Fruit fly (Drosophila melanogaster) whole organism, wandering third instar larva: ENCODE measurements around the gene VGlut.

ENCODE experiments used
- Abd-B ChIP-seq: fragments of >200 bp; optimal IDR thresholded peaks from 2 replicates; lab custom pipeline; 2017; ENCODE audit warnings: missing biosample characterization, missing genetic modification characterization
- CG32264 ChIP-seq: fragments of 200-800 bp; sonication (Bioruptor generic); optimal IDR thresholded peaks from 2 replicates; lab custom pipeline; 2016; ENCODE audit warnings: missing biosample characterization, missing genetic modification characterization
- CG9705 ChIP-seq: fragments of 200-800 bp; sonication (Bioruptor generic); optimal IDR thresholded peaks from 2 replicates; lab custom pipeline; 2018; ENCODE audit warnings: missing biosample characterization, mild to moderate bottlenecking, missing genetic modification characterization
- CrebA ChIP-seq: fragments of 200-800 bp; sonication (Bioruptor generic); optimal IDR thresholded peaks from 2 replicates; lab custom pipeline; 2016; ENCODE audit warnings: missing biosample characterization, mild to moderate bottlenecking, missing genetic modification characterization, borderline replicate concordance
- Dfd ChIP-seq: fragments of >200 bp; optimal IDR thresholded peaks from 2 replicates; lab custom pipeline; 2017; ENCODE audit warnings: missing biosample characterization, missing genetic modification characterization
- Dif ChIP-seq: fragments of 200-275, 200-300 bp; sonication (Bioruptor generic); optimal IDR thresholded peaks from 2 replicates; lab custom pipeline; 2018; ENCODE audit warnings: missing biosample characterization, missing genetic modification characterization; ENCODE audit not compliant: partially characterized antibody
- GATAd ChIP-seq: sonication (Bioruptor generic); optimal IDR thresholded peaks from 2 replicates; lab custom pipeline; 2016; ENCODE audit warnings: missing biosample characterization, missing genetic modification characterization
- HLH106 ChIP-seq: fragments of 200-800 bp; optimal IDR thresholded peaks from 3 replicates; lab custom pipeline; 2019; ENCODE audit warnings: missing biosample characterization, mild to moderate bottlenecking, missing genetic modification characterization, moderate library complexity
- Hnf4 ChIP-seq: fragments of 200-800 bp; sonication (Bioruptor generic); optimal IDR thresholded peaks from 2 replicates; lab custom pipeline; 2016; ENCODE audit warnings: missing biosample characterization, mild to moderate bottlenecking, missing genetic modification characterization
- Hr78 ChIP-seq: fragments of >200 bp; optimal IDR thresholded peaks from 2 replicates; lab custom pipeline; 2017; ENCODE audit warnings: missing biosample characterization, missing genetic modification characterization
- Hr83 ChIP-seq: fragments of 200-300 bp; sonication (Bioruptor generic); optimal IDR thresholded peaks from 2 replicates; lab custom pipeline; 2016; ENCODE audit warnings: missing biosample characterization, mild to moderate bottlenecking, missing genetic modification characterization, moderate library complexity; ENCODE audit not compliant: poor library complexity, severe bottlenecking
- Jra ChIP-seq: sonication (Bioruptor generic); optimal IDR thresholded peaks from 2 replicates; lab custom pipeline; 2016; ENCODE audit warnings: missing biosample characterization, missing genetic modification characterization
- Mio ChIP-seq: sonication (Bioruptor generic); optimal IDR thresholded peaks from 2 replicates; lab custom pipeline; 2016; ENCODE audit warnings: missing biosample characterization, missing genetic modification characterization
- Myc ChIP-seq: fragments of >200 bp; optimal IDR thresholded peaks from 2 replicates; lab custom pipeline; 2017
- N ChIP-seq: fragments of >200 bp; optimal IDR thresholded peaks from 2 replicates; lab custom pipeline; 2018; ENCODE audit warnings: missing biosample characterization, missing external identifiers, missing genetic modification characterization
- OdsH ChIP-seq: fragments of 200-800 bp; sonication (Bioruptor generic); optimal IDR thresholded peaks from 2 replicates; lab custom pipeline; 2016; ENCODE audit warnings: missing biosample characterization, mild to moderate bottlenecking, missing genetic modification characterization
- Rel ChIP-seq, 2 experiments: fragments of 200-800 bp; sonication (Bioruptor generic) in 1 of 2; optimal IDR thresholded peaks; 2 replicates in 1 of 2; 3 replicates in 1 of 2; lab custom pipeline; 2016 to 2019; ENCODE audit warnings: mild to moderate bottlenecking in 2 of 2, missing biosample characterization in 2 of 2, missing genetic modification characterization in 2 of 2, moderate library complexity in 1 of 2
- Sp1 ChIP-seq: fragments of 200-800 bp; sonication (Bioruptor generic); optimal IDR thresholded peaks from 3 replicates; lab custom pipeline; 2019; ENCODE audit warnings: missing biosample characterization, mild to moderate bottlenecking, missing genetic modification characterization, moderate library complexity
- br ChIP-seq: fragments of 200-800 bp; sonication (Bioruptor generic); optimal IDR thresholded peaks from 2 replicates; lab custom pipeline; 2016; ENCODE audit warnings: missing biosample characterization, missing genetic modification characterization
- brk ChIP-seq: fragments of 200-800 bp; sonication (Bioruptor generic); optimal IDR thresholded peaks from 2 replicates; lab custom pipeline; 2016; ENCODE audit warnings: missing biosample characterization, mild to moderate bottlenecking, missing genetic modification characterization
- dl ChIP-seq, 2 experiments: fragments of 175-275, 200-275 bp in 1 of 2; fragments of 200-275 bp in 1 of 2; sonication (Bioruptor generic); optimal IDR thresholded peaks; lab custom pipeline; 2018; ENCODE audit warnings: mild to moderate bottlenecking in 2 of 2, missing biosample characterization in 2 of 2, missing genetic modification characterization in 2 of 2, moderate library complexity in 2 of 2; ENCODE audit not compliant: partially characterized antibody in 2 of 2, insufficient read depth in 1 of 2
- dmrt93B ChIP-seq: fragments of 200-800 bp; sonication (Bioruptor generic); optimal IDR thresholded peaks from 2 replicates; lab custom pipeline; 2018; ENCODE audit warnings: missing biosample characterization, mild to moderate bottlenecking, missing genetic modification characterization
- dsf ChIP-seq: sonication (Bioruptor generic); optimal IDR thresholded peaks from 2 replicates; lab custom pipeline; 2016; ENCODE audit warnings: missing biosample characterization, missing genetic modification characterization, borderline replicate concordance
- ey ChIP-seq: fragments of 200-800 bp; sonication (Bioruptor generic); optimal IDR thresholded peaks from 2 replicates; lab custom pipeline; 2016; ENCODE audit warnings: missing biosample characterization, missing genetic modification characterization
- foxo ChIP-seq, 2 experiments: fragments of 200-800 bp; sonication (Bioruptor generic); optimal IDR thresholded peaks; 2 replicates in 1 of 2; 3 replicates in 1 of 2; lab custom pipeline; 2016 to 2017; ENCODE audit warnings: missing biosample characterization in 2 of 2, missing genetic modification characterization in 2 of 2
- fru ChIP-seq: fragments of 200-800 bp; sonication (Bioruptor generic); optimal IDR thresholded peaks from 3 replicates; lab custom pipeline; 2016; ENCODE audit warnings: missing biosample characterization, mild to moderate bottlenecking, missing genetic modification characterization
- h ChIP-seq: fragments of 200-800 bp; sonication (Bioruptor generic); optimal IDR thresholded peaks from 3 replicates; lab custom pipeline; 2016; ENCODE audit warnings: missing biosample characterization, mild to moderate bottlenecking, missing genetic modification characterization
- jim ChIP-seq: fragments of 175-275, 200-325 bp; sonication (Bioruptor generic); optimal IDR thresholded peaks from 2 replicates; lab custom pipeline; 2016; ENCODE audit warnings: missing biosample characterization, mild to moderate bottlenecking, missing genetic modification characterization
- lola ChIP-seq: fragments of >200 bp; optimal IDR thresholded peaks from 2 replicates; lab custom pipeline; 2017; ENCODE audit warnings: missing biosample characterization, missing genetic modification characterization
- pan ChIP-seq: fragments of >200 bp; optimal IDR thresholded peaks from 2 replicates; lab custom pipeline; 2017
- psq ChIP-seq: fragments of 200-800 bp; sonication (Bioruptor generic); optimal IDR thresholded peaks from 3 replicates; lab custom pipeline; 2017; ENCODE audit warnings: missing biosample characterization, mild to moderate bottlenecking, missing genetic modification characterization, moderate library complexity
- rgr ChIP-seq: fragments of 200-800 bp; sonication (Bioruptor generic); optimal IDR thresholded peaks from 3 replicates; lab custom pipeline; 2016; ENCODE audit warnings: missing biosample characterization, mild to moderate bottlenecking, missing genetic modification characterization
- sage ChIP-seq: fragments of 200-800 bp; sonication (Bioruptor generic); optimal IDR thresholded peaks from 2 replicates; lab custom pipeline; 2016; ENCODE audit warnings: missing biosample characterization, mild to moderate bottlenecking, missing genetic modification characterization
- sv ChIP-seq: fragments of 200-800 bp; sonication (Bioruptor generic); optimal IDR thresholded peaks from 3 replicates; lab custom pipeline; 2016; ENCODE audit warnings: missing biosample characterization, missing genetic modification characterization
- tai ChIP-seq: sonication (Bioruptor generic); optimal IDR thresholded peaks from 2 replicates; lab custom pipeline; 2016; ENCODE audit warnings: missing biosample characterization, missing genetic modification characterization
- usp ChIP-seq: fragments of >200 bp; optimal IDR thresholded peaks from 2 replicates; lab custom pipeline; 2017; ENCODE audit warnings: missing biosample characterization, missing genetic modification characterization
- woc ChIP-seq: sonication (Bioruptor generic); optimal IDR thresholded peaks from 2 replicates; lab custom pipeline; 2016; ENCODE audit warnings: missing biosample characterization, mild to moderate bottlenecking, missing genetic modification characterization

Gene VGlut

dm6 chr2L:2372112-2372449 lies 28.0 kb upstream of the VGlut start:
- no peak for TF ChIP-seq HLH106 (tag; lab: Kevin White, UChicago)
- TF ChIP-seq Dif (GFP tag; lab: Kevin White, UChicago): no peak
- no peak for TF ChIP-seq CrebA (GFP tag; lab: Kevin White, UChicago)
- no peak for TF ChIP-seq sv
- TF ChIP-seq rgr (GFP tag; lab: Kevin White, UChicago): no peak
- TF ChIP-seq Myc: no peak
- no peak for TF ChIP-seq h
- no peak for TF ChIP-seq Abd-B (GFP tag; lab: Kevin White, UChicago)
- TF ChIP-seq br (GFP tag; lab: Kevin White, UChicago): no peak
- no peak for TF ChIP-seq foxo (GFP tag; optimal IDR thresholded peaks at IDR 0.05; lab: Kevin White, UChicago)

- TF ChIP-seq jim (peak; percentile 77), psq (GFP tag; lab: Kevin White, UChicago) (peak; percentile 71), sv (peak; percentile 83), h (peak; percentile 91), CrebA (GFP tag; lab: Kevin White, UChicago) (no peak), usp (GFP tag; lab: Kevin White, UChicago) (no peak), rgr (GFP tag; lab: Kevin White, UChicago) (peak; percentile 90), brk (GFP tag; lab: Kevin White, UChicago) (peak; percentile 59), OdsH (GFP tag; lab: Kevin White, UChicago) (peak; percentile 86), Dif (GFP tag; lab: Kevin White, UChicago) (no peak), CG9705 (GFP tag; lab: Kevin White, UChicago) (peak; percentile 49), fru (GFP tag; lab: Kevin White, UChicago) (peak; percentile 84), lola (GFP tag; lab: Kevin White, UChicago) (no peak), Jra (GFP tag; lab: Kevin White, UChicago) (peak; percentile 88), pan (no peak), Dfd (GFP tag; lab: Kevin White, UChicago) (no peak), foxo (GFP tag; optimal IDR thresholded peaks at IDR 0.05; lab: Kevin White, UChicago) (peak; percentile 42 to 95), Myc (peak; percentile 14), woc (GFP tag; lab: Kevin White, UChicago) (peak; percentile 95), sage (peak; percentile 80), dsf (GFP tag; lab: Kevin White, UChicago) (peak; percentile 66), Hr83 (GFP tag; lab: Kevin White, UChicago) (peak; percentile 98), Abd-B (GFP tag; lab: Kevin White, UChicago) (no peak), Hr78 (GFP tag; lab: Kevin White, UChicago) (no peak), ey (GFP tag; lab: Kevin White, UChicago) (peak; percentile 89), N (no peak), br (GFP tag; lab: Kevin White, UChicago) (peak; percentile 93), HLH106 (tag; lab: Kevin White, UChicago) (peak; percentile 76), GATAd (peak; percentile 40), Rel (GFP tag; optimal IDR thresholded peaks at IDR 0.05; lab: Kevin White, UChicago) (peak; percentile 37), Rel (tag; optimal IDR thresholded peaks at IDR 0.05; lab: Kevin White, UChicago) (peak; percentile 61), CG32264 (GFP tag; lab: Kevin White, UChicago) (peak; percentile 51), dmrt93B (peak; percentile 34), dl (GFP tag; optimal IDR thresholded peaks at IDR 0.05; lab: Kevin White, UChicago; ENCODE audit: insufficient read depth in 1 of 2, partially characterized antibody in 2 of 2) (no peak), Mio (GFP tag; lab: Kevin White, UChicago) (peak; percentile 62), Hnf4 (GFP tag; lab: Kevin White, UChicago) (peak; percentile 94), tai (GFP tag; lab: Kevin White, UChicago) (no peak), Sp1 (GFP tag; lab: Kevin White, UChicago) (peak; percentile 78)
Observed at dm6 chr2L:2373818-2374746, 26.0 kb upstream of the VGlut start, which contains the start of the genes CG3609 and CG15390. CG3609 (minus strand) TSS chr2L:2374627. CG15390 (plus strand) TSS chr2L:2374713.
